Fruit fly (Drosophila melanogaster) whole organism, embryonic: Measurements from ENCODE around the gene CG15891.
A peak's percentile ranks its signal among the peaks of the same experiment; 100 is the strongest.

Source experiments
- B-H2 ChIP-seq: fragments of 200-800 bp; sonication (Bioruptor generic); optimal IDR thresholded peaks from 2 replicates; lab custom pipeline; 2018; ENCODE audit warnings: missing biosample characterization, mild to moderate bottlenecking, missing genetic modification characterization
- Bgb ChIP-seq: fragments of 200-800 bp; sonication (Bioruptor generic); IDR thresholded peaks from 2 replicates; pipeline ENCODE4 v1.3.6; 2022; ENCODE audit warnings: missing biosample characterization, missing genetic modification characterization; ENCODE audit not compliant: partially characterized antibody
- CG11504 ChIP-seq: fragments of 200-800 bp; sonication (Bioruptor generic); optimal IDR thresholded peaks from 3 replicates; lab custom pipeline; 2019; ENCODE audit warnings: missing biosample characterization, mild to moderate bottlenecking, missing genetic modification characterization, moderate library complexity
- CG12155 ChIP-seq: fragments of 200-800 bp; sonication (Bioruptor generic); optimal IDR thresholded peaks from 3 replicates; lab custom pipeline; 2016; ENCODE audit warnings: missing biosample characterization, missing genetic modification characterization
- CG15269 ChIP-seq: fragments of 200-800 bp; sonication (Bioruptor generic); optimal IDR thresholded peaks from 2 replicates; lab custom pipeline; 2018; ENCODE audit warnings: missing biosample characterization, mild to moderate bottlenecking, missing genetic modification characterization, moderate library complexity
- CG2129 ChIP-seq: fragments of 200-800 bp; sonication (Bioruptor generic); IDR thresholded peaks from 2 replicates; pipeline ENCODE4 v1.3.6; 2022; ENCODE audit warnings: missing biosample characterization, missing genetic modification characterization; ENCODE audit not compliant: partially characterized antibody
- CG2678 ChIP-seq: fragments of 200-800 bp; sonication (Bioruptor generic); optimal IDR thresholded peaks from 3 replicates; lab custom pipeline; 2019; ENCODE audit warnings: missing biosample characterization, mild to moderate bottlenecking, missing genetic modification characterization, moderate library complexity
- CG2712 ChIP-seq: fragments of 200-800 bp; optimal IDR thresholded peaks from 3 replicates; lab custom pipeline; 2019; ENCODE audit warnings: missing biosample characterization, mild to moderate bottlenecking, missing genetic modification characterization, moderate library complexity
- CG30020 ChIP-seq: fragments of 200-800 bp; optimal IDR thresholded peaks from 2 replicates; lab custom pipeline; 2019; ENCODE audit warnings: missing biosample characterization, mild to moderate bottlenecking, missing genetic modification characterization, moderate library complexity
- CG4820 ChIP-seq: fragments of 200-800 bp; sonication (Bioruptor generic); optimal IDR thresholded peaks from 3 replicates; lab custom pipeline; 2016; ENCODE audit warnings: missing biosample characterization, missing genetic modification characterization
- CG6791 ChIP-seq: fragments of 200-800 bp; sonication (Bioruptor generic); IDR thresholded peaks from 3 replicates; pipeline ENCODE4 v1.3.6; 2022; ENCODE audit warnings: missing biosample characterization, missing genetic modification characterization; ENCODE audit not compliant: partially characterized antibody
- CG8290 ChIP-seq, 3 experiments: fragments of 200-800 bp; sonication (Bioruptor generic); optimal IDR thresholded peaks; 2 replicates each; lab custom pipeline; 2016 to 2019; ENCODE audit warnings: missing biosample characterization in 3 of 3, missing genetic modification characterization in 3 of 3, mild to moderate bottlenecking in 2 of 3, moderate library complexity in 1 of 3
- CG8478 ChIP-seq: fragments of >200 bp; optimal IDR thresholded peaks from 2 replicates; lab custom pipeline; 2018
- CG8944 ChIP-seq: fragments of 200-800 bp; sonication (Bioruptor generic); optimal IDR thresholded peaks from 3 replicates; lab custom pipeline; 2016; ENCODE audit warnings: missing biosample characterization, missing genetic modification characterization
- Dip3 ChIP-seq: fragments of 200-800 bp; sonication (Bioruptor generic); optimal IDR thresholded peaks from 3 replicates; lab custom pipeline; 2016; ENCODE audit warnings: missing biosample characterization, missing genetic modification characterization
- Doc3 ChIP-seq: fragments of 200-800 bp; sonication (Bioruptor generic); IDR thresholded peaks from 3 replicates; pipeline ENCODE4 v1.3.6; 2022; ENCODE audit warnings: missing biosample characterization, missing genetic modification characterization; ENCODE audit not compliant: partially characterized antibody
- HLH54F ChIP-seq: fragments of 200-800 bp; sonication (Bioruptor generic); optimal IDR thresholded peaks from 3 replicates; lab custom pipeline; 2016; ENCODE audit warnings: missing biosample characterization, missing genetic modification characterization
- Hey ChIP-seq: fragments of 200-800 bp; sonication (Bioruptor generic); optimal IDR thresholded peaks from 3 replicates; lab custom pipeline; 2018; ENCODE audit warnings: missing biosample characterization, mild to moderate bottlenecking, missing genetic modification characterization
- Hmx ChIP-seq: fragments of 200-800 bp; sonication (Bioruptor generic); optimal IDR thresholded peaks from 2 replicates; lab custom pipeline; 2016; ENCODE audit warnings: missing biosample characterization, missing genetic modification characterization
- Hr78 ChIP-seq, 2 experiments: fragments of 200-800 bp in 1 of 2; fragments of >200 bp in 1 of 2; sonication (Bioruptor generic) in 1 of 2; optimal IDR thresholded peaks; 2 replicates each; lab custom pipeline; 2017 to 2019; ENCODE audit warnings: missing biosample characterization in 2 of 2, missing genetic modification characterization in 2 of 2, mild to moderate bottlenecking in 1 of 2, moderate library complexity in 1 of 2
- MBD-R2 ChIP-seq: fragments of 200-800 bp; sonication (Bioruptor generic); IDR thresholded peaks from 2 replicates; pipeline ENCODE4 v1.3.6; 2022; ENCODE audit warnings: missing biosample characterization, missing genetic modification characterization
- Myb ChIP-seq: fragments of 200-800 bp; sonication (Bioruptor generic); optimal IDR thresholded peaks from 2 replicates; lab custom pipeline; 2016; ENCODE audit warnings: missing biosample characterization, missing genetic modification characterization
- Nf-YA ChIP-seq: fragments of 200-800 bp; sonication (Bioruptor generic); IDR thresholded peaks from 2 replicates; pipeline ENCODE4 v1.3.6; 2022; ENCODE audit warnings: missing biosample characterization, missing genetic modification characterization
- Nf-YC ChIP-seq: fragments of 200-800 bp; optimal IDR thresholded peaks from 3 replicates; lab custom pipeline; 2019; ENCODE audit warnings: missing biosample characterization, mild to moderate bottlenecking, missing genetic modification characterization, moderate library complexity
- Scr ChIP-seq: fragments of 200-800 bp; sonication (Bioruptor generic); IDR thresholded peaks from 2 replicates; pipeline ENCODE4 v1.3.6; 2022; ENCODE audit warnings: missing biosample characterization, missing genetic modification characterization; ENCODE audit not compliant: partially characterized antibody
- Sry-δ ChIP-seq: fragments of 200-800 bp; sonication (Bioruptor generic); optimal IDR thresholded peaks from 2 replicates; lab custom pipeline; 2016; ENCODE audit warnings: missing biosample characterization, missing genetic modification characterization
- Xbp1 ChIP-seq: fragments of 200-800 bp; sonication (Bioruptor generic); optimal IDR thresholded peaks from 3 replicates; lab custom pipeline; 2016; ENCODE audit warnings: missing biosample characterization, mild to moderate bottlenecking, missing genetic modification characterization
- aop ChIP-seq: fragments of 200-800 bp; sonication (Bioruptor generic); IDR thresholded peaks from 2 replicates; pipeline ENCODE4 v1.3.6; 2022; ENCODE audit warnings: missing biosample characterization, missing genetic modification characterization
- br ChIP-seq: fragments of >200 bp; optimal IDR thresholded peaks from 2 replicates; lab custom pipeline; 2017
- croc ChIP-seq: fragments of 200-800 bp; sonication (Bioruptor generic); conservative IDR thresholded peaks from 3 replicates; pipeline ENCODE4 v1.3.6; 2022; ENCODE audit warnings: missing biosample characterization, missing genetic modification characterization
- dan ChIP-seq: fragments of 200-800 bp; sonication (Bioruptor generic); IDR thresholded peaks from 2 replicates; pipeline ENCODE4 v1.3.6; 2022; ENCODE audit warnings: missing biosample characterization, missing genetic modification characterization
- exex ChIP-seq: fragments of 200-800 bp; sonication (Bioruptor generic); optimal IDR thresholded peaks from 4 replicates; lab custom pipeline; 2018; ENCODE audit warnings: missing biosample characterization, mild to moderate bottlenecking, missing genetic modification characterization, moderate library complexity
- hb ChIP-seq: fragments of 200-800 bp; sonication (Bioruptor generic); IDR thresholded peaks from 3 replicates; pipeline ENCODE4 v1.3.6; 2022; ENCODE audit warnings: missing biosample characterization, missing genetic modification characterization; ENCODE audit not compliant: partially characterized antibody
- hbn ChIP-seq: fragments of 200-800 bp; sonication (Bioruptor generic); IDR thresholded peaks from 2 replicates; pipeline ENCODE4 v1.3.6; 2022; ENCODE audit warnings: missing biosample characterization, missing genetic modification characterization; ENCODE audit not compliant: partially characterized antibody
- inv ChIP-seq: fragments of 200-800 bp; sonication (Bioruptor generic); IDR thresholded peaks from 2 replicates; pipeline ENCODE4 v1.3.6; 2022; ENCODE audit warnings: missing biosample characterization, missing genetic modification characterization; ENCODE audit not compliant: partially characterized antibody
- jumu ChIP-seq: fragments of 200-800 bp; sonication (Bioruptor generic); optimal IDR thresholded peaks from 3 replicates; lab custom pipeline; 2016; ENCODE audit warnings: missing biosample characterization, missing genetic modification characterization
- klu ChIP-seq: fragments of 200-800 bp; sonication (Bioruptor generic); IDR thresholded peaks from 2 replicates; pipeline ENCODE4 v1.3.6; 2022; ENCODE audit warnings: missing biosample characterization, missing genetic modification characterization
- knrl ChIP-seq: fragments of 200-800 bp; sonication (Bioruptor generic); IDR thresholded peaks from 3 replicates; pipeline ENCODE4 v1.3.6; 2022; ENCODE audit warnings: missing biosample characterization, missing genetic modification characterization; ENCODE audit not compliant: partially characterized antibody
- lab ChIP-seq: fragments of 200-800 bp; sonication (Bioruptor generic); optimal IDR thresholded peaks from 3 replicates; lab custom pipeline; 2017; ENCODE audit warnings: missing biosample characterization, missing genetic modification characterization, mild to moderate bottlenecking, moderate library complexity, missing genetic modification reagents
- mld ChIP-seq: fragments of 200-800 bp; sonication (Bioruptor generic); IDR thresholded peaks from 3 replicates; pipeline ENCODE4 v1.3.6; 2022; ENCODE audit warnings: missing biosample characterization, missing genetic modification characterization; ENCODE audit not compliant: partially characterized antibody
- pho ChIP-seq: fragments of 200-800 bp; sonication (Bioruptor generic); optimal IDR thresholded peaks from 2 replicates; lab custom pipeline; 2016; ENCODE audit warnings: missing biosample characterization, missing genetic modification characterization
- pita ChIP-seq: fragments of 200-800 bp; sonication (Bioruptor generic); optimal IDR thresholded peaks from 2 replicates; lab custom pipeline; 2017; ENCODE audit warnings: missing biosample characterization, mild to moderate bottlenecking, missing genetic modification characterization
- sna ChIP-seq: fragments of 200-800 bp; sonication (Bioruptor generic); IDR thresholded peaks from 2 replicates; pipeline ENCODE4 v1.3.6; 2022; ENCODE audit warnings: missing biosample characterization, missing genetic modification characterization; ENCODE audit not compliant: partially characterized antibody
- stwl ChIP-seq: fragments of 200-800 bp; sonication (Bioruptor generic); optimal IDR thresholded peaks from 3 replicates; lab custom pipeline; 2018; ENCODE audit warnings: missing biosample characterization, mild to moderate bottlenecking, missing genetic modification characterization, moderate library complexity
- sug ChIP-seq: fragments of 200-800 bp; optimal IDR thresholded peaks from 2 replicates; lab custom pipeline; 2019; ENCODE audit warnings: missing biosample characterization, mild to moderate bottlenecking, missing genetic modification characterization, moderate library complexity
- trem ChIP-seq: fragments of 200-800 bp; optimal IDR thresholded peaks from 3 replicates; lab custom pipeline; 2019; ENCODE audit warnings: missing biosample characterization, mild to moderate bottlenecking, missing genetic modification characterization, moderate library complexity
- unc-4 ChIP-seq: fragments of 200-800 bp; sonication (Bioruptor generic); IDR thresholded peaks from 2 replicates; pipeline ENCODE4 v1.3.6; 2022; ENCODE audit warnings: missing biosample characterization, missing genetic modification characterization; ENCODE audit not compliant: partially characterized antibody
- vvl ChIP-seq: fragments of 200-800 bp; sonication (Bioruptor generic); IDR thresholded peaks from 2 replicates; pipeline ENCODE4 v1.3.6; 2022; ENCODE audit warnings: missing biosample characterization, missing genetic modification characterization
- zen2 ChIP-seq: fragments of 200-800 bp; sonication (Bioruptor generic); IDR thresholded peaks from 3 replicates; pipeline ENCODE4 v1.3.6; 2022; ENCODE audit warnings: missing biosample characterization, missing genetic modification characterization; ENCODE audit not compliant: partially characterized antibody

Gene CG15891

dm6 chrX:6260900-6261299 lies 34.2 kb downstream of the CG15891 start, which contains the start of gene Josd (continued):
- TF ChIP-seq Bgb (GFP tag; lab: Robert Waterston, UW) (peak; percentile 86), Nf-YA (no peak), Nf-YC (peak; percentile 8), vvl (GFP tag; lab: Robert Waterston, UW) (0 out of 2 replicates have a peak, but pooled peaks have one; percentile 8), MBD-R2 (GFP tag; lab: Robert Waterston, UW) (peak; percentile 71), knrl (peak; percentile 85), hbn (GFP tag; lab: Robert Waterston, UW) (peak; percentile 87), Hr78 (GFP tag; optimal IDR thresholded peaks at IDR 0.05; lab: Kevin White, UChicago) (no peak), CG2678 (peak; percentile 8), jumu (no peak), Hey (tag; lab: Kevin White, UChicago) (no peak), klu (GFP tag; lab: Robert Waterston, UW) (no peak), mld (GFP tag; lab: Robert Waterston, UW) (peak; percentile 67; the same call in 1 of the 3 replicates), trem (peak; percentile 6), CG2129 (GFP tag; lab: Robert Waterston, UW) (peak; percentile 74; the same call in 1 of the 2 replicates), CG12155 (GFP tag; lab: Kevin White, UChicago) (no peak), Dip3 (GFP tag; lab: Kevin White, UChicago) (no peak), lab (peak; percentile 1), Xbp1 (GFP tag; lab: Kevin White, UChicago) (no peak), CG30020 (tag; lab: Kevin White, UChicago) (peak; percentile 7), CG15269 (no peak), Doc3 (GFP tag; lab: Robert Waterston, UW) (peak; percentile 77), pho (no peak), aop (no peak), CG4820 (GFP tag; lab: Kevin White, UChicago) (no peak), pita (no peak), Sry-δ (GFP tag; lab: Kevin White, UChicago) (peak; percentile 90), exex (tag; lab: Kevin White, UChicago) (no peak), hb (GFP tag; lab: Robert Waterston, UW) (peak; percentile 76), Myb (GFP tag; lab: Kevin White, UChicago) (peak; percentile 75), unc-4 (GFP tag; lab: Robert Waterston, UW) (peak; percentile 84), stwl (tag; lab: Kevin White, UChicago) (peak; percentile 48), CG2712 (tag; lab: Kevin White, UChicago) (peak; percentile 2), Scr (GFP tag; lab: Robert Waterston, UW) (peak; percentile 86), dan (no peak), croc (GFP tag; lab: Robert Waterston, UW) (no peak), CG8478 (lab: Kevin White, UChicago) (no peak), sug (tag; lab: Kevin White, UChicago) (peak; percentile 11), Hmx (GFP tag; lab: Kevin White, UChicago) (no peak), B-H2 (GFP tag; lab: Kevin White, UChicago) (peak; percentile 17), br (lab: Kevin White, UChicago) (no peak), sna (GFP tag; lab: Robert Waterston, UW) (peak; percentile 69; the same call in 1 of the 2 replicates), CG11504 (tag; lab: Kevin White, UChicago) (peak; percentile 16), CG8944 (GFP tag; lab: Kevin White, UChicago) (no peak), CG6791 (GFP tag; lab: Robert Waterston, UW) (peak; percentile 83), zen2 (GFP tag; lab: Robert Waterston, UW) (peak; percentile 72), CG8290 (GFP tag; optimal IDR thresholded peaks at IDR 0.05; lab: Kevin White, UChicago) (no peak), CG8290 (tag; optimal IDR thresholded peaks at IDR 0.05; lab: Kevin White, UChicago) (peak in 1 of 2 experiments; percentile 41), inv (GFP tag; lab: Robert Waterston, UW) (peak; percentile 76), HLH54F (GFP tag; lab: Kevin White, UChicago) (no peak)
